Worm (Caenorhabditis elegans) whole organism, early embryonic: ENCODE results near the gene kcc-2.

Source experiments
- F13C5.2 ChIP-seq: sonication (generic microtip); optimal IDR thresholded peaks from 2 replicates; lab custom pipeline; 2017; ENCODE audit warnings: mild to moderate bottlenecking, missing genetic modification characterization, inconsistent platforms, missing compliant biosample characterization
- ama-1 ChIP-seq: fragments of 150-350 bp; optimal IDR thresholded peaks from 2 replicates; lab custom pipeline; 2014
- ceh-13 ChIP-seq: fragments of 200-800 bp; sonication (Bioruptor generic); optimal IDR thresholded peaks from 2 replicates; lab custom pipeline; 2018; ENCODE audit warnings: mild to moderate bottlenecking, missing genetic modification characterization, missing compliant biosample characterization
- ets-7 ChIP-seq: sonication (generic microtip); optimal IDR thresholded peaks from 2 replicates; lab custom pipeline; 2016; ENCODE audit warnings: missing genotype, missing genetic modification characterization, missing compliant biosample characterization
- flt-1 ChIP-seq: fragments of 200-800 bp; sonication (Bioruptor generic); IDR thresholded peaks from 2 replicates; pipeline ENCODE4 v1.3.6; 2022; ENCODE audit warnings: missing genetic modification characterization, missing compliant biosample characterization
- hmbx-1 ChIP-seq: sonication (generic microtip); optimal IDR thresholded peaks from 2 replicates; lab custom pipeline; 2016; ENCODE audit warnings: mild to moderate bottlenecking, missing genetic modification characterization, missing compliant biosample characterization
- pes-1 ChIP-seq: fragments of 200-800 bp; sonication (Bioruptor generic); IDR thresholded peaks from 2 replicates; pipeline ENCODE4 v1.3.6; 2022; ENCODE audit warnings: missing genetic modification reagents, missing genetic modification characterization, missing compliant biosample characterization
- sea-1 ChIP-seq: fragments of 200-800 bp; sonication (Bioruptor generic); conservative IDR thresholded peaks from 2 replicates; pipeline ENCODE4 v1.3.6; 2022; ENCODE audit warnings: missing genetic modification characterization, missing compliant biosample characterization
- tbx-11 ChIP-seq: fragments of 200-800 bp; sonication (Bioruptor generic); IDR thresholded peaks from 2 replicates; pipeline ENCODE4 v1.3.6; 2022; ENCODE audit warnings: missing genetic modification characterization, missing compliant biosample characterization

DNA sequence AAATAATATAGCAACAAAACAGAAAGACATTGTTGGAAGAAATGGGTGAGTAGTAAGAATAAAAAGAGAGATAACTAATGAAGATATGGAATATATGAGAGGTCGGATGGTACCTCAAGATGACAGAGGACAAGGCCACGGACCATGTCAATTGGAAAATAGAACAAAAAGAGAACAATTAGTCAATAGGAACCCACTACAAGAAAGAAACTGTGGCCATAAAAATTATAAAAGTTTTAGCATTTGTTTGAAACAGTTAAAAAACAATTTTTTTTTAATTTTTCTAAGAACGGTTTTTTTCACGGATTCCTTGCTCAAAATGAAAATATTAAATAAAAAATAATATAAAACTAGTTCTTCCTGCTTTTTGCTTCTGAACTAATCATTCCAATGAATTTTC is 35.4 kb downstream of the kcc-2 start, which contains the start of gene cpg-20:
- TF ChIP-seq ceh-13 (GFP tag; lab: Kevin White, UChicago) = no peak
- TF ChIP-seq ama-1 = no peak
- no peak for TF ChIP-seq pes-1
- TF ChIP-seq ets-7 = no peak
- TF ChIP-seq flt-1 (GFP tag; lab: Robert Waterston, UW) = no peak
- TF ChIP-seq F13C5.2 (tag; lab: Kevin White, UChicago) = no peak
- no peak for TF ChIP-seq hmbx-1 (tag; lab: Kevin White, UChicago)
- TF ChIP-seq sea-1 (GFP tag; lab: Robert Waterston, UW) = no peak
- no peak for TF ChIP-seq tbx-11 (GFP tag; lab: Robert Waterston, UW)
